Worm (Caenorhabditis elegans) whole organism, L4/young adult: ENCODE measurements around the gene R09H3.2.
"Not testable (repeated sequence)": the region's sequence is repeated elsewhere in the genome, so short reads cannot be mapped to it uniquely, and the experiment has no call there.

ENCODE experiments used
- W03F9.2 ChIP-seq: fragments of 150-350 bp; optimal IDR thresholded peaks from 2 replicates; lab custom pipeline; 2014; ENCODE audit warnings: missing biosample characterization, missing genetic modification characterization
- dao-5 ChIP-seq: sonication (generic microtip); optimal IDR thresholded peaks from 2 replicates; lab custom pipeline; 2016; ENCODE audit warnings: missing genotype, missing genetic modification characterization, moderate library complexity, missing compliant biosample characterization
- him-1 ChIP-seq: sonication (generic microtip); optimal IDR thresholded peaks from 2 replicates; lab custom pipeline; 2016; ENCODE audit warnings: missing genotype, missing genetic modification reagents, missing genetic modification characterization, missing compliant biosample characterization

The R09H3.2 gene

ce11 chrX:1664925-1665324 lies at the start of gene R09H3.2:
R09H3.2 (minus strand) TSS chrX:1665025.
- no peak for TF ChIP-seq dao-5 (tag; lab: Kevin White, UChicago)
- no peak for TF ChIP-seq him-1 (tag; lab: Kevin White, UChicago)

- TF ChIP-seq dao-5 (tag; lab: Kevin White, UChicago) (no peak), him-1 (tag; lab: Kevin White, UChicago) (no peak), W03F9.2 (tag; lab: Kevin White, UChicago) (no peak)
These were observed 47.7 kb upstream of the R09H3.2 start, which contains the start of gene fbxa-52 for ce11 chrX:1712538-1712937. fbxa-52 (minus strand) TSS chrX:1712638.

- TF ChIP-seq him-1 (tag; lab: Kevin White, UChicago): no peak
- TF ChIP-seq W03F9.2 (tag; lab: Kevin White, UChicago): no peak
- no peak for TF ChIP-seq dao-5 (tag; lab: Kevin White, UChicago)
These were observed 41.7 kb upstream of the R09H3.2 start, which contains the start of gene F07G6.5 for ce11 chrX:1706538-1706937. F07G6.5 (minus strand) TSS chrX:1706638.

- TF ChIP-seq W03F9.2 (tag; lab: Kevin White, UChicago) (no peak), him-1 (tag; lab: Kevin White, UChicago) (no peak), dao-5 (tag; lab: Kevin White, UChicago) (no peak)
These were observed 39.0 kb upstream of the R09H3.2 start, which contains the start of gene C36C9.5 for ce11 chrX:1703840-1704239. C36C9.5 (minus strand) TSS chrX:1703940.

- TF ChIP-seq dao-5 (tag; lab: Kevin White, UChicago) (no peak), him-1 (tag; lab: Kevin White, UChicago) (no peak), W03F9.2 (tag; lab: Kevin White, UChicago) (no peak)
These were observed 38.2 kb upstream of the R09H3.2 start for ce11 chrX:1703049-1703448.

- TF ChIP-seq W03F9.2 (tag; lab: Kevin White, UChicago): no peak
These were observed 33.7 kb upstream of the R09H3.2 start for ce11 chrX:1698476-1698875.

ce11 chrX:1696879-1697278 lies 32.1 kb upstream of the R09H3.2 start, which contains the start of gene C36C9.4:
C36C9.4 (minus strand) TSS chrX:1696979.
- not testable (repeated sequence) for TF ChIP-seq dao-5, W03F9.2, him-1 (tag; lab: Kevin White, UChicago)

ce11 chrX:1690894-1691293 lies 26.1 kb upstream of the R09H3.2 start, which contains the start of gene C36C9.6:
C36C9.6 (minus strand) TSS chrX:1690994.
- TF ChIP-seq dao-5, him-1, W03F9.2 (tag; lab: Kevin White, UChicago): not testable (repeated sequence)

- not testable (repeated sequence) for TF ChIP-seq W03F9.2, dao-5, him-1 (tag; lab: Kevin White, UChicago)
These were observed 25.2 kb upstream of the R09H3.2 start, which contains the start of gene C36C9.12 for ce11 chrX:1689996-1690395. C36C9.12 (minus strand) TSS chrX:1690096.

ce11 chrX:1687079-1687478 lies 22.3 kb upstream of the R09H3.2 start, which contains the start of gene C36C9.11:
C36C9.11 (plus strand) TSS chrX:1687379.
- TF ChIP-seq dao-5, him-1, W03F9.2 (tag; lab: Kevin White, UChicago): not testable (repeated sequence)

- TF ChIP-seq W03F9.2 (tag; lab: Kevin White, UChicago): no peak
These were observed 17.7 kb upstream of the R09H3.2 start, which contains the start of gene meg-4 for ce11 chrX:1682558-1682957. meg-4 (plus strand) TSS chrX:1682954.

ce11 chrX:1678021-1678420 lies 13.2 kb upstream of the R09H3.2 start, which contains the start of gene fbxa-170:
fbxa-170 (minus strand) TSS chrX:1678121.
- TF ChIP-seq him-1 (tag; lab: Kevin White, UChicago) (no peak), W03F9.2 (tag; lab: Kevin White, UChicago) (no peak), dao-5 (tag; lab: Kevin White, UChicago) (no peak)

ce11 chrX:1675879-1676278 lies 11.1 kb upstream of the R09H3.2 start:
- TF ChIP-seq him-1 (tag; lab: Kevin White, UChicago) (no peak), dao-5 (tag; lab: Kevin White, UChicago) (no peak), W03F9.2 (tag; lab: Kevin White, UChicago) (no peak)

ce11 chrX:1674056-1674455 lies 9.2 kb upstream of the R09H3.2 start, which contains the start of gene tbx-31:
tbx-31 (minus strand) TSS chrX:1674156.
- no peak for TF ChIP-seq W03F9.2 (tag; lab: Kevin White, UChicago)
- no peak for TF ChIP-seq dao-5 (tag; lab: Kevin White, UChicago)
- TF ChIP-seq him-1 (tag; lab: Kevin White, UChicago): no peak
